Fruit fly (Drosophila melanogaster): ENCODE data around the gene CG9759.

Gene CG9759

dm6 chr3R:13644778-13645660, 36.0 kb upstream of the CG9759 start (continued):
- no peak for TF ChIP-seq lov (optimal IDR thresholded peaks at IDR 0.05)
- TF ChIP-seq lov (GFP tag; IDR thresholded peaks at IDR 0.05): no peak
- TF ChIP-seq CG3995 (GFP tag; optimal IDR thresholded peaks at IDR 0.05): no peak
- TF ChIP-seq repo (GFP tag; optimal IDR thresholded peaks at IDR 0.05): no peak
- peak; percentile 19 for TF ChIP-seq CG10543 (GFP tag; optimal IDR thresholded peaks at IDR 0.05)
- TF ChIP-seq bigmax (GFP tag; optimal IDR thresholded peaks at IDR 0.05): peak; percentile 97
- TF ChIP-seq gem (tag; optimal IDR thresholded peaks at IDR 0.05): peak; percentile 62
- TF ChIP-seq CG1832 (GFP tag; optimal IDR thresholded peaks at IDR 0.05): peak; percentile 53
- TF ChIP-seq Atf-2 (GFP tag; optimal IDR thresholded peaks at IDR 0.05): no peak
- TF ChIP-seq Atf6 (GFP tag; IDR thresholded peaks at IDR 0.05): peak; percentile 59; the same call in 1 of the 2 replicates
- peak; percentile 71 for TF ChIP-seq Neu2 (GFP tag; optimal IDR thresholded peaks at IDR 0.05; ENCODE audit: borderline replicate concordance)
- no peak for TF ChIP-seq CG1529 (GFP tag; optimal IDR thresholded peaks at IDR 0.05)
- no peak for TF ChIP-seq CG12155 (GFP tag; optimal IDR thresholded peaks at IDR 0.05)
- TF ChIP-seq Gug (GFP tag; IDR thresholded peaks at IDR 0.05): no peak
- peak; percentile 52; the same call in 2 of the 3 replicates for TF ChIP-seq CG34224 (GFP tag; IDR thresholded peaks at IDR 0.05; ENCODE audit: partially characterized antibody)
- TF ChIP-seq CG2129 (GFP tag; IDR thresholded peaks at IDR 0.05; ENCODE audit: partially characterized antibody): no peak
- TF ChIP-seq CG9215 (GFP tag; IDR thresholded peaks at IDR 0.05): no peak
- TF ChIP-seq slou (GFP tag; optimal IDR thresholded peaks at IDR 0.05): no peak
- TF ChIP-seq CG17802 (tag; optimal IDR thresholded peaks at IDR 0.05): no peak
- TF ChIP-seq CG12391 (tag; optimal IDR thresholded peaks at IDR 0.05): peak; percentile 42
- 0 out of 2 replicates have a peak, but pooled peaks have one; percentile 10 for TF ChIP-seq H2.0 (GFP tag; IDR thresholded peaks at IDR 0.05)
- no peak; the same call in 1 of the 2 replicates for TF ChIP-seq CG6689 (GFP tag; IDR thresholded peaks at IDR 0.05)
- 0 out of 2 replicates have a peak, but pooled peaks have one; percentile 12 for TF ChIP-seq rib (GFP tag; IDR thresholded peaks at IDR 0.05)
- TF ChIP-seq CG18619 (GFP tag; optimal IDR thresholded peaks at IDR 0.05): no peak
- TF ChIP-seq ken (GFP tag; IDR thresholded peaks at IDR 0.05): no peak; the same call in 2 of the 3 replicates
- TF ChIP-seq tup (GFP tag; optimal IDR thresholded peaks at IDR 0.05): peak; percentile 18
- peak; percentile 47 for TF ChIP-seq BtbVII (GFP tag; optimal IDR thresholded peaks at IDR 0.05)
- TF ChIP-seq CG11560 (tag; IDR thresholded peaks at IDR 0.05): no peak
- TF ChIP-seq CG10321 (GFP tag; IDR thresholded peaks at IDR 0.05): no peak
- no peak for TF ChIP-seq CG16863 (GFP tag; optimal IDR thresholded peaks at IDR 0.05)
- TF ChIP-seq chn (GFP tag; optimal IDR thresholded peaks at IDR 0.05): no peak
- TF ChIP-seq CG6254 (GFP tag; optimal IDR thresholded peaks at IDR 0.05): peak; percentile 23
- TF ChIP-seq hkb (optimal IDR thresholded peaks at IDR 0.05): no peak
- TF ChIP-seq hkb (GFP tag; IDR thresholded peaks at IDR 0.05): peak; percentile 59
- TF ChIP-seq NfI (GFP tag; optimal IDR thresholded peaks at IDR 0.05): no peak
- TF ChIP-seq CG11504 (tag; optimal IDR thresholded peaks at IDR 0.05): no peak
- TF ChIP-seq sim (GFP tag; IDR thresholded peaks at IDR 0.05): 0 out of 2 replicates have a peak, but pooled peaks have one; percentile 5
- peak; percentile 6 for TF ChIP-seq CG31365 (tag; optimal IDR thresholded peaks at IDR 0.05)
- TF ChIP-seq CG17912 (GFP tag; optimal IDR thresholded peaks at IDR 0.05): no peak
- TF ChIP-seq peb (GFP tag; IDR thresholded peaks at IDR 0.05): peak; percentile 6; the same call in 1 of the 2 replicates
- TF ChIP-seq run (tag; optimal IDR thresholded peaks at IDR 0.05): no peak
- TF ChIP-seq CG11398 (GFP tag; optimal IDR thresholded peaks at IDR 0.05): no peak
- no peak for TF ChIP-seq gcm2 (GFP tag; optimal IDR thresholded peaks at IDR 0.05)
- peak; percentile 52 for TF ChIP-seq CG12659 (GFP tag; optimal IDR thresholded peaks at IDR 0.05)
- no peak for TF ChIP-seq Doc2 (GFP tag; IDR thresholded peaks at IDR 0.05)
- 0 out of 2 replicates have a peak, but pooled peaks have one; percentile 6 for TF ChIP-seq sob (GFP tag; IDR thresholded peaks at IDR 0.05)
- TF ChIP-seq Oaz (GFP tag; IDR thresholded peaks at IDR 0.05): no peak
- peak; percentile 63 for TF ChIP-seq Deaf1 (tag; optimal IDR thresholded peaks at IDR 0.05)
- peak; percentile 34 for TF ChIP-seq CG7556 (GFP tag; optimal IDR thresholded peaks at IDR 0.05)

Data from whole organism, embryonic.